Fruit fly (Drosophila melanogaster) whole organism, embryonic: Measurements from ENCODE around the gene CG43731.
A peak's percentile ranks its signal among the peaks of the same experiment; 100 is the strongest.

ENCODE experiments used
- Asciz ChIP-seq: fragments of 200-800 bp; sonication (Bioruptor generic); optimal IDR thresholded peaks from 2 replicates; lab custom pipeline; 2017; ENCODE audit warnings: missing biosample characterization, mild to moderate bottlenecking, missing genetic modification characterization, missing genetic modification reagents
- Atf-2 ChIP-seq: fragments of 200-800 bp; sonication (Bioruptor generic); optimal IDR thresholded peaks from 2 replicates; lab custom pipeline; 2016; ENCODE audit warnings: missing biosample characterization, missing genetic modification characterization
- Awh ChIP-seq: fragments of 200-800 bp; sonication (Bioruptor generic); IDR thresholded peaks from 2 replicates; pipeline ENCODE4, ENCODE4 v1.3.6; 2022; ENCODE audit warnings: missing biosample characterization, missing genetic modification characterization
- B-H1 ChIP-seq: fragments of 200-800 bp; sonication (Bioruptor generic); IDR thresholded peaks from 3 replicates; pipeline ENCODE4 v1.3.6; 2022; ENCODE audit warnings: missing biosample characterization, missing genetic modification characterization
- CG10274 ChIP-seq: fragments of 200-800 bp; sonication (Bioruptor generic); optimal IDR thresholded peaks from 3 replicates; lab custom pipeline; 2017; ENCODE audit warnings: missing biosample characterization, mild to moderate bottlenecking, missing genetic modification characterization
- CG10431 ChIP-seq: fragments of 200-800 bp; sonication (Bioruptor generic); optimal IDR thresholded peaks from 3 replicates; lab custom pipeline; 2018; ENCODE audit warnings: missing biosample characterization, mild to moderate bottlenecking, missing genetic modification characterization
- CG10654 ChIP-seq: fragments of 200-800 bp; sonication (Bioruptor generic); optimal IDR thresholded peaks from 2 replicates; lab custom pipeline; 2016; ENCODE audit warnings: missing biosample characterization, missing genetic modification characterization
- CG11723 ChIP-seq: fragments of 200-800 bp; sonication (Bioruptor generic); optimal IDR thresholded peaks from 2 replicates; lab custom pipeline; 2017; ENCODE audit warnings: missing biosample characterization, mild to moderate bottlenecking, missing genetic modification characterization
- CG15269 ChIP-seq: fragments of 200-800 bp; sonication (Bioruptor generic); optimal IDR thresholded peaks from 2 replicates; lab custom pipeline; 2018; ENCODE audit warnings: missing biosample characterization, mild to moderate bottlenecking, missing genetic modification characterization, moderate library complexity
- CG15479 ChIP-seq: fragments of 200-800 bp; sonication (Bioruptor generic); optimal IDR thresholded peaks from 3 replicates; lab custom pipeline; 2019; ENCODE audit warnings: missing biosample characterization, mild to moderate bottlenecking, missing genetic modification characterization, moderate library complexity
- CG16813 ChIP-seq: fragments of 200-800 bp; sonication (Bioruptor generic); IDR thresholded peaks from 3 replicates; pipeline ENCODE4 v1.3.6; 2022; ENCODE audit warnings: missing biosample characterization, missing genetic modification characterization; ENCODE audit not compliant: partially characterized antibody
- CG16863 ChIP-seq: fragments of 200-800 bp; sonication (Bioruptor generic); optimal IDR thresholded peaks from 3 replicates; lab custom pipeline; 2016; ENCODE audit warnings: missing biosample characterization, missing genetic modification characterization
- CG17359 ChIP-seq: fragments of 200-800 bp; sonication (Bioruptor generic); optimal IDR thresholded peaks from 3 replicates; lab custom pipeline; 2018; ENCODE audit warnings: missing biosample characterization, mild to moderate bottlenecking, missing genetic modification characterization, moderate library complexity
- CG17829 ChIP-seq: fragments of 200-800 bp; optimal IDR thresholded peaks from 2 replicates; lab custom pipeline; 2019; ENCODE audit warnings: missing biosample characterization, mild to moderate bottlenecking, missing genetic modification characterization, moderate library complexity
- CG18619 ChIP-seq: fragments of 200-800 bp; sonication (Bioruptor generic); optimal IDR thresholded peaks from 3 replicates; lab custom pipeline; 2017; ENCODE audit warnings: missing biosample characterization, mild to moderate bottlenecking, missing genetic modification characterization
- CG3726 ChIP-seq: fragments of 200-800 bp; sonication (Bioruptor generic); IDR thresholded peaks from 3 replicates; pipeline ENCODE4, ENCODE4 v1.3.6; 2022; ENCODE audit warnings: missing biosample characterization, missing genetic modification characterization
- CG4282 ChIP-seq: fragments of 200-800 bp; sonication (Bioruptor generic); optimal IDR thresholded peaks from 2 replicates; lab custom pipeline; 2016; ENCODE audit warnings: missing biosample characterization, missing genetic modification characterization
- CG5245 ChIP-seq: fragments of 200-800 bp; sonication (Bioruptor generic); optimal IDR thresholded peaks from 3 replicates; lab custom pipeline; 2016; ENCODE audit warnings: missing biosample characterization, missing genetic modification characterization
- CG6689 ChIP-seq: fragments of 200-800 bp; sonication (Bioruptor generic); IDR thresholded peaks from 2 replicates; pipeline ENCODE4 v1.3.6; 2022; ENCODE audit warnings: missing biosample characterization, missing genetic modification characterization
- CG7357 ChIP-seq: fragments of 200-800 bp; sonication (Bioruptor generic); IDR thresholded peaks from 3 replicates; pipeline ENCODE4 v1.3.6; 2022; ENCODE audit warnings: missing biosample characterization, missing genetic modification characterization
- CG8089 ChIP-seq: fragments of 200-800 bp; sonication (Bioruptor generic); optimal IDR thresholded peaks from 3 replicates; lab custom pipeline; 2016; ENCODE audit warnings: missing biosample characterization, missing genetic modification characterization
- CG9437 ChIP-seq: fragments of 200-800 bp; sonication (Bioruptor generic); optimal IDR thresholded peaks from 2 replicates; lab custom pipeline; 2018; ENCODE audit warnings: missing biosample characterization, mild to moderate bottlenecking, missing genetic modification characterization
- Camta ChIP-seq: fragments of 200-800 bp; sonication (Bioruptor generic); optimal IDR thresholded peaks from 2 replicates; lab custom pipeline; 2016; ENCODE audit warnings: missing biosample characterization, missing genetic modification characterization
- Dfd ChIP-seq, 2 experiments: fragments of >200 bp; optimal IDR thresholded peaks; 2 replicates each; lab custom pipeline; 2017; ENCODE audit warnings: missing biosample characterization in 2 of 2, missing genetic modification characterization in 2 of 2
- Dref ChIP-seq: fragments of 200-800 bp; sonication (Bioruptor generic); IDR thresholded peaks from 2 replicates; pipeline ENCODE4 v1.3.6; 2022; ENCODE audit warnings: missing biosample characterization, missing genetic modification characterization
- H15 ChIP-seq: fragments of 200-800 bp; sonication (Bioruptor generic); IDR thresholded peaks from 3 replicates; pipeline ENCODE4 v1.3.6; 2022; ENCODE audit warnings: missing biosample characterization, missing genetic modification characterization
- H2.0 ChIP-seq: fragments of 200-800 bp; sonication (Bioruptor generic); IDR thresholded peaks from 2 replicates; pipeline ENCODE4 v1.3.6; 2022; ENCODE audit warnings: missing biosample characterization, missing genetic modification characterization
- Mad ChIP-seq: fragments of 200-800 bp; sonication (Bioruptor generic); optimal IDR thresholded peaks from 2 replicates; lab custom pipeline; 2016; ENCODE audit warnings: missing biosample characterization, missing genetic modification characterization
- Max ChIP-seq: fragments of 200-800 bp; sonication (Bioruptor generic); optimal IDR thresholded peaks from 2 replicates; lab custom pipeline; 2016; ENCODE audit warnings: missing biosample characterization, mild to moderate bottlenecking, missing genetic modification characterization
- Med ChIP-seq: fragments of 200-800 bp; sonication (Bioruptor generic); peaks from one replicate; lab custom pipeline; 2016; ENCODE audit warnings: missing biosample characterization, missing genetic modification characterization, mild to moderate bottlenecking, inconsistent platforms, moderate library complexity
- NC2α ChIP-seq: fragments of 200-800 bp; sonication (Bioruptor generic); optimal IDR thresholded peaks from 2 replicates; lab custom pipeline; 2016; ENCODE audit warnings: missing biosample characterization, missing genetic modification characterization
- Neu2 ChIP-seq: fragments of 200-800 bp; sonication (Bioruptor generic); optimal IDR thresholded peaks from 3 replicates; lab custom pipeline; 2016; ENCODE audit warnings: missing biosample characterization, missing genetic modification characterization, borderline replicate concordance
- Nf-YB ChIP-seq: fragments of 200-800 bp; sonication (Bioruptor generic); optimal IDR thresholded peaks from 3 replicates; lab custom pipeline; 2019; ENCODE audit warnings: missing biosample characterization, mild to moderate bottlenecking, missing genetic modification characterization, moderate library complexity
- Poxn ChIP-seq: fragments of 200-800 bp; sonication (Bioruptor generic); IDR thresholded peaks from 2 replicates; pipeline ENCODE4 v1.3.6; 2022; ENCODE audit warnings: missing biosample characterization, missing genetic modification characterization
- Spps ChIP-seq: fragments of 200-800 bp; sonication (Bioruptor generic); optimal IDR thresholded peaks from 2 replicates; lab custom pipeline; 2018; ENCODE audit warnings: missing biosample characterization, mild to moderate bottlenecking, missing genetic modification characterization
- TFAM ChIP-seq: fragments of 200-800 bp; sonication (Bioruptor generic); optimal IDR thresholded peaks from 2 replicates; lab custom pipeline; 2017; ENCODE audit warnings: missing biosample characterization, missing genetic modification characterization, inconsistent platforms
- ab ChIP-seq: fragments of 200-800 bp; sonication (Bioruptor generic); optimal IDR thresholded peaks from 2 replicates; lab custom pipeline; 2016; ENCODE audit warnings: missing biosample characterization, missing genetic modification characterization
- bowl ChIP-seq: fragments of 200-800 bp; sonication (Bioruptor generic); IDR thresholded peaks from 2 replicates; pipeline ENCODE4 v1.3.6; 2022; ENCODE audit warnings: missing biosample characterization, missing genetic modification characterization
- corto ChIP-seq: fragments of 200-800 bp; sonication (Bioruptor generic); optimal IDR thresholded peaks from 2 replicates; lab custom pipeline; 2016; ENCODE audit warnings: missing biosample characterization, mild to moderate bottlenecking, missing genetic modification characterization, moderate library complexity
- dpn ChIP-seq, 2 experiments: fragments of 200-800 bp; sonication (Bioruptor generic); optimal IDR thresholded peaks; 3 replicates each; lab custom pipeline; 2016; ENCODE audit warnings: missing biosample characterization in 2 of 2, missing genetic modification characterization in 2 of 2
- eve ChIP-seq, 2 experiments: fragments of >200 bp; optimal IDR thresholded peaks; 2 replicates each; lab custom pipeline; 2017; ENCODE audit warnings: missing biosample characterization in 2 of 2, missing genetic modification characterization in 2 of 2
- pzg ChIP-seq: fragments of 200-800 bp; sonication (Bioruptor generic); optimal IDR thresholded peaks from 3 replicates; lab custom pipeline; 2018; ENCODE audit warnings: missing biosample characterization, mild to moderate bottlenecking, missing genetic modification characterization, moderate library complexity
- run ChIP-seq: fragments of 200-800 bp; sonication (Bioruptor generic); optimal IDR thresholded peaks from 3 replicates; lab custom pipeline; 2018; ENCODE audit warnings: missing biosample characterization, mild to moderate bottlenecking, missing genetic modification characterization
- sc ChIP-seq, 3 experiments: fragments of >200 bp in 2 of 3; fragments of 200-800 bp in 1 of 3; sonication (Bioruptor generic) in 1 of 3; optimal IDR thresholded peaks; 2 replicates in 2 of 3; 3 replicates in 1 of 3; lab custom pipeline; 2017; ENCODE audit warnings: mild to moderate bottlenecking in 1 of 3, missing biosample characterization in 1 of 3, missing genetic modification characterization in 1 of 3, missing genetic modification reagents in 1 of 3
- schlank ChIP-seq: fragments of 200-800 bp; sonication (Bioruptor generic); optimal IDR thresholded peaks from 2 replicates; lab custom pipeline; 2018; ENCODE audit warnings: missing biosample characterization, mild to moderate bottlenecking, missing genetic modification characterization
- sisA ChIP-seq: fragments of 200-800 bp; sonication (Bioruptor generic); IDR thresholded peaks from 2 replicates; pipeline ENCODE4 v1.3.6; 2022; ENCODE audit warnings: missing biosample characterization, missing genetic modification characterization
- slbo ChIP-seq: fragments of 200-800 bp; sonication (Bioruptor generic); IDR thresholded peaks from 2 replicates; pipeline ENCODE4 v1.3.6; 2022; ENCODE audit warnings: missing biosample characterization, missing genetic modification characterization
- stwl ChIP-seq: fragments of 200-800 bp; sonication (Bioruptor generic); optimal IDR thresholded peaks from 3 replicates; lab custom pipeline; 2018; ENCODE audit warnings: missing biosample characterization, mild to moderate bottlenecking, missing genetic modification characterization, moderate library complexity
- tin ChIP-seq: fragments of 200-800 bp; sonication (Bioruptor generic); optimal IDR thresholded peaks from 3 replicates; lab custom pipeline; 2016; ENCODE audit warnings: missing biosample characterization, missing genetic modification characterization
- trh ChIP-seq: fragments of 200-800 bp; sonication (Bioruptor generic); optimal IDR thresholded peaks from 2 replicates; lab custom pipeline; 2016; ENCODE audit warnings: missing biosample characterization, missing genetic modification characterization
- wek ChIP-seq: fragments of 200-800 bp; sonication (Bioruptor generic); optimal IDR thresholded peaks from 3 replicates; lab custom pipeline; 2018; ENCODE audit warnings: missing biosample characterization, mild to moderate bottlenecking, missing genetic modification characterization, moderate library complexity
- yki ChIP-seq: fragments of >200 bp; optimal IDR thresholded peaks from 3 replicates; lab custom pipeline; 2018

CG43731 gene

dm6 chr2L:19079742-19080141 lies 22.1 kb upstream of the CG43731 start (continued):
- TF ChIP-seq CG10431: no peak
- no peak for TF ChIP-seq run
- peak; percentile 65 for TF ChIP-seq stwl (tag; lab: Kevin White, UChicago)
- TF ChIP-seq Atf-2 (GFP tag; lab: Kevin White, UChicago): no peak
- peak; percentile 31 for TF ChIP-seq Asciz (GFP tag; lab: Kevin White, UChicago)
- TF ChIP-seq Awh (GFP tag; lab: Robert Waterston, UW): no peak
- TF ChIP-seq CG10274: no peak
- no peak for TF ChIP-seq eve (GFP tag; optimal IDR thresholded peaks at IDR 0.05; lab: Kevin White, UChicago)
- TF ChIP-seq sc (optimal IDR thresholded peaks at IDR 0.05; lab: Kevin White, UChicago): no peak
- no peak for TF ChIP-seq sc (GFP tag; optimal IDR thresholded peaks at IDR 0.05; lab: Kevin White, UChicago)
- no peak for TF ChIP-seq Mad (GFP tag; lab: Kevin White, UChicago)
- TF ChIP-seq Spps: no peak
- no peak for TF ChIP-seq TFAM (GFP tag; lab: Kevin White, UChicago)
- TF ChIP-seq slbo: 0 out of 2 replicates have a peak, but pooled peaks have one; percentile 10
- TF ChIP-seq Dfd (GFP tag; optimal IDR thresholded peaks at IDR 0.05; lab: Kevin White, UChicago): no peak
- TF ChIP-seq CG10654 (GFP tag; lab: Kevin White, UChicago): no peak
- no peak for TF ChIP-seq pzg (GFP tag; lab: Kevin White, UChicago)
- TF ChIP-seq schlank: no peak
- TF ChIP-seq CG9437: no peak
- no peak for TF ChIP-seq Max (GFP tag; lab: Kevin White, UChicago)
- no peak for TF ChIP-seq CG4282 (GFP tag; lab: Kevin White, UChicago)
- no peak for TF ChIP-seq CG11723 (GFP tag; lab: Kevin White, UChicago)
- TF ChIP-seq Neu2 (GFP tag; lab: Kevin White, UChicago): no peak
- no peak for TF ChIP-seq CG15269
- TF ChIP-seq CG16863 (GFP tag; lab: Kevin White, UChicago): no peak
- TF ChIP-seq wek (GFP tag; lab: Kevin White, UChicago): peak; percentile 16
- no peak for TF ChIP-seq CG16813
- TF ChIP-seq corto (GFP tag; lab: Kevin White, UChicago): no peak
- no peak for TF ChIP-seq Nf-YB (GFP tag; lab: Kevin White, UChicago)
- TF ChIP-seq H15 (GFP tag; lab: Robert Waterston, UW): no peak
- no peak for TF ChIP-seq CG5245 (GFP tag; lab: Kevin White, UChicago)
- no peak for TF ChIP-seq H2.0 (GFP tag; lab: Robert Waterston, UW)
- TF ChIP-seq bowl: peak; percentile 18; the same call in 1 of the 2 replicates
- no peak for TF ChIP-seq Poxn (GFP tag; lab: Robert Waterston, UW)
- TF ChIP-seq ab (GFP tag; lab: Kevin White, UChicago): no peak
- TF ChIP-seq NC2α (GFP tag; lab: Kevin White, UChicago): no peak
- TF ChIP-seq CG17829: no peak
- no peak for TF ChIP-seq CG3726 (GFP tag; lab: Robert Waterston, UW)
- no peak for TF ChIP-seq B-H1
- TF ChIP-seq Dref: no peak
- TF ChIP-seq Med (GFP tag; lab: Kevin White, UChicago): peak; percentile 61
- no peak for TF ChIP-seq dpn (GFP tag; optimal IDR thresholded peaks at IDR 0.05; lab: Kevin White, UChicago)
- TF ChIP-seq tin: no peak
- TF ChIP-seq CG7357 (GFP tag; lab: Robert Waterston, UW): no peak
- no peak for TF ChIP-seq CG6689 (GFP tag; lab: Robert Waterston, UW)
- TF ChIP-seq CG17359 (tag; lab: Kevin White, UChicago): no peak
- TF ChIP-seq yki (lab: Kevin White, UChicago): no peak
- TF ChIP-seq CG8089: no peak
- no peak for TF ChIP-seq CG15479 (GFP tag; lab: Kevin White, UChicago)
- TF ChIP-seq trh (GFP tag; lab: Kevin White, UChicago): no peak
- no peak for TF ChIP-seq CG18619 (GFP tag; lab: Kevin White, UChicago)
- no peak for TF ChIP-seq sisA (GFP tag; lab: Robert Waterston, UW)
- TF ChIP-seq Camta (GFP tag; lab: Kevin White, UChicago): no peak
